Worm (Caenorhabditis elegans) whole organism, young adult: Measurements from ENCODE around the gene Y116A8C.38.

Source experiments
- C06A6.2 ChIP-seq: fragments of 200-800 bp; sonication (Bioruptor generic); conservative IDR thresholded peaks from 2 replicates; pipeline ENCODE4 v1.3.6; 2022; ENCODE audit warnings: missing genetic modification characterization, missing compliant biosample characterization
- D2030.7 ChIP-seq: fragments of 200-800 bp; sonication (Bioruptor generic); IDR thresholded peaks from 2 replicates; pipeline ENCODE4 v1.3.6; 2022; ENCODE audit warnings: missing genetic modification reagents, missing genetic modification characterization, missing compliant biosample characterization
- F23B12.7 ChIP-seq: sonication (generic microtip); optimal IDR thresholded peaks from 2 replicates; lab custom pipeline; 2017; ENCODE audit warnings: missing genetic modification characterization, mild to moderate bottlenecking, missing compliant biosample characterization, antibody characterized with exemption, moderate library complexity; ENCODE audit not compliant: insufficient read depth
- F33H1.4 ChIP-seq: fragments of 200-800 bp; sonication (Bioruptor generic); IDR thresholded peaks from 2 replicates; pipeline ENCODE4 v1.3.6; 2022; ENCODE audit warnings: missing genetic modification reagents, missing genetic modification characterization, missing compliant biosample characterization
- ama-1 ChIP-seq, 3 experiments: fragments of 150-350 bp in 1 of 3; sonication (generic microtip) in 2 of 3; optimal IDR thresholded peaks; 2 replicates each; lab custom pipeline; 2014 to 2018; ENCODE audit warnings: missing biosample characterization in 2 of 3, missing genetic modification characterization in 2 of 3, missing genetic modification reagents in 2 of 3
- ceh-79 ChIP-seq: sonication (generic microtip); optimal IDR thresholded peaks from 2 replicates; lab custom pipeline; 2017; ENCODE audit warnings: mild to moderate bottlenecking, missing genetic modification characterization, missing compliant biosample characterization
- lin-35 ChIP-seq, 3 experiments: fragments of 150-350 bp in 2 of 3; sonication (generic microtip) in 1 of 3; optimal IDR thresholded peaks; 2 replicates each; lab custom pipeline; 2014 to 2018; ENCODE audit warnings: missing biosample characterization in 3 of 3, missing genetic modification characterization in 3 of 3, missing genetic modification reagents in 3 of 3
- nfya-1 ChIP-seq: sonication (generic microtip); optimal IDR thresholded peaks from 2 replicates; lab custom pipeline; 2017; ENCODE audit warnings: antibody characterized with exemption, missing compliant biosample characterization, missing genetic modification characterization, borderline replicate concordance; ENCODE audit not compliant: insufficient read depth
- nfyb-1 ChIP-seq: fragments of 200-800 bp; sonication (Bioruptor generic); IDR thresholded peaks from 2 replicates; pipeline ENCODE4 v1.3.6; 2022; ENCODE audit warnings: missing genetic modification reagents, missing genetic modification characterization, missing compliant biosample characterization
- pbrm-1 ChIP-seq: fragments of 200-800 bp; sonication (Bioruptor generic); IDR thresholded peaks from 2 replicates; pipeline ENCODE4 v1.3.6; 2022; ENCODE audit warnings: missing genetic modification reagents, missing genetic modification characterization, missing compliant biosample characterization
- pha-4 ChIP-seq: fragments of 150-350 bp; sonication (generic microtip); optimal IDR thresholded peaks from 2 replicates; lab custom pipeline; 2014; ENCODE audit warnings: missing biosample characterization, missing genetic modification reagents, missing genetic modification characterization
- unc-62 ChIP-seq: fragments of 150-350 bp; optimal IDR thresholded peaks from 2 replicates; lab custom pipeline; 2014; ENCODE audit warnings: missing biosample characterization, missing genetic modification reagents, missing genetic modification characterization

DNA sequence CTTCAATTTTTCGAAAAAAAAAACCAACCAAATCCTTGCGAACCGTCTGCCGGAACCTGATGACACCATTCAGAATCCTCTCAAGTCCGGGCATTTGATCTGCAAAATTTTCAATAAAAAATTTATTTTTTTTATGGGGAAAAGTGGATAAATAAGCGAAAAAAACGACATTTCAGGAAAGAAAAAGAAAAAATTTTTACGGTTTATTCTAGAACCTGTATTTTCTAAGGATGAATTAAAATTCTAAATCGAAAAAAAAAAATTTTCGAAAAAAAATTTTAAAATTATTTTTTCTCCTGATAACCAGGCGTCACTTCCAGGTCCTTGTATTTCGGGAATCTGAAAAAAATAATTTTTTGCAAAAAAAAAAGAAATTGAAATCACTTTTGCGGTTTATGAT lies 31.2 kb upstream of the Y116A8C.38 start, which contains the start of gene bca-2:
- TF ChIP-seq F23B12.7 (tag; lab: Kevin White, UChicago) (no peak), pha-4 (tag; lab: Kevin White, UChicago) (no peak), lin-35 (GFP tag; optimal IDR thresholded peaks at IDR 0.05; lab: Kevin White, UChicago) (no peak), F33H1.4 (GFP tag; lab: Robert Waterston, UW) (no peak), D2030.7 (no peak), ceh-79 (no peak), ama-1 (optimal IDR thresholded peaks at IDR 0.05; lab: Kevin White, UChicago) (no peak), ama-1 (GFP tag; optimal IDR thresholded peaks at IDR 0.05; lab: Kevin White, UChicago) (no peak), unc-62 (GFP tag; lab: Kevin White, UChicago) (no peak), nfyb-1 (GFP tag; lab: Robert Waterston, UW) (no peak), C06A6.2 (no peak), nfya-1 (no peak), pbrm-1 (GFP tag; lab: Robert Waterston, UW) (no peak)
